Fruit fly (Drosophila melanogaster): ENCODE data around the gene CG11050.

CG11050 gene

dm6 chr2L:6612477-6613004 is 1.7 kb downstream of the CG11050 start (continued):
- TF ChIP-seq eve (GFP tag; optimal IDR thresholded peaks at IDR 0.05) (peak; percentile 43 to 100), D19B (GFP tag; optimal IDR thresholded peaks at IDR 0.05) (peak; percentile 99), Rx (GFP tag; IDR thresholded peaks at IDR 0.05) (peak; percentile 100), vvl (GFP tag; IDR thresholded peaks at IDR 0.05) (peak; percentile 100), Atf6 (GFP tag; IDR thresholded peaks at IDR 0.05) (peak; percentile 100), D19A (tag; optimal IDR thresholded peaks at IDR 0.05) (peak; percentile 99), dysf (GFP tag; IDR thresholded peaks at IDR 0.05) (peak; percentile 100), chif (GFP tag; optimal IDR thresholded peaks at IDR 0.05) (peak; percentile 100), CG10462 (GFP tag; optimal IDR thresholded peaks at IDR 0.05) (peak; percentile 100), CG43689 (GFP tag; IDR thresholded peaks at IDR 0.05) (peak; percentile 100), Tbp (GFP tag; optimal IDR thresholded peaks at IDR 0.05) (no peak), knrl (GFP tag; IDR thresholded peaks at IDR 0.05; ENCODE audit: partially characterized antibody) (peak; percentile 59; the same call in 2 of the 3 replicates), kni (GFP tag; optimal IDR thresholded peaks at IDR 0.05) (peak; percentile 100), CG8478 (optimal IDR thresholded peaks at IDR 0.05) (no peak), Spps (tag; optimal IDR thresholded peaks at IDR 0.05) (peak; percentile 100), H15 (GFP tag; IDR thresholded peaks at IDR 0.05) (peak; percentile 100), CG9437 (GFP tag; optimal IDR thresholded peaks at IDR 0.05) (peak; percentile 98), tna (GFP tag; IDR thresholded peaks at IDR 0.05; ENCODE audit: partially characterized antibody) (peak; percentile 42; the same call in 1 of the 2 replicates), yki (optimal IDR thresholded peaks at IDR 0.05) (no peak), gt (GFP tag; IDR thresholded peaks at IDR 0.05) (peak; percentile 100), NFAT (GFP tag; IDR thresholded peaks at IDR 0.05) (peak; percentile 100), Doc2 (GFP tag; IDR thresholded peaks at IDR 0.05) (peak; percentile 100), lilli (GFP tag; optimal IDR thresholded peaks at IDR 0.05) (peak; percentile 100), CG18262 (tag; optimal IDR thresholded peaks at IDR 0.05) (peak; percentile 100), CG33213 (GFP tag; optimal IDR thresholded peaks at IDR 0.05) (peak; percentile 100), hth (optimal IDR thresholded peaks at IDR 0.05) (no peak), B-H2 (GFP tag; optimal IDR thresholded peaks at IDR 0.05) (peak; percentile 100), Elba2 (GFP tag; optimal IDR thresholded peaks at IDR 0.05) (peak; percentile 95), CG12236 (GFP tag; optimal IDR thresholded peaks at IDR 0.05) (peak; percentile 100), jing (GFP tag; optimal IDR thresholded peaks at IDR 0.05) (peak; percentile 100), Myb (GFP tag; optimal IDR thresholded peaks at IDR 0.05) (peak; percentile 98), CG3995 (GFP tag; optimal IDR thresholded peaks at IDR 0.05) (peak; percentile 96), CG12104 (GFP tag; optimal IDR thresholded peaks at IDR 0.05) (peak; percentile 100), CG17385 (GFP tag; optimal IDR thresholded peaks at IDR 0.05) (peak; percentile 100), CG8924 (tag; optimal IDR thresholded peaks at IDR 0.05) (peak; percentile 100), emc (GFP tag; optimal IDR thresholded peaks at IDR 0.05) (peak; percentile 100), CG1603 (tag; optimal IDR thresholded peaks at IDR 0.05) (peak; percentile 100), CG8089 (GFP tag; optimal IDR thresholded peaks at IDR 0.05) (peak; percentile 100), vfl (GFP tag; optimal IDR thresholded peaks at IDR 0.05) (peak; percentile 100), nerfin-1 (tag; optimal IDR thresholded peaks at IDR 0.05) (peak; percentile 100), CG7987 (GFP tag; optimal IDR thresholded peaks at IDR 0.05) (peak; percentile 100), Dref (GFP tag; IDR thresholded peaks at IDR 0.05) (peak; percentile 63), crc (GFP tag; optimal IDR thresholded peaks at IDR 0.05) (peak; percentile 100), ranshi (GFP tag; IDR thresholded peaks at IDR 0.05) (peak; percentile 100), zfh1 (GFP tag; IDR thresholded peaks at IDR 0.05) (peak; percentile 100), Bdp1 (GFP tag; optimal IDR thresholded peaks at IDR 0.05) (peak; percentile 98), slou (GFP tag; optimal IDR thresholded peaks at IDR 0.05) (peak; percentile 100), CG14050 (GFP tag; IDR thresholded peaks at IDR 0.05) (peak; percentile 100), cg (GFP tag; optimal IDR thresholded peaks at IDR 0.05) (peak; percentile 48), stc (GFP tag; IDR thresholded peaks at IDR 0.05) (peak; percentile 100), eyg (GFP tag; optimal IDR thresholded peaks at IDR 0.05) (peak; percentile 100), croc (GFP tag; conservative IDR thresholded peaks at IDR 0.05) (peak; percentile 100), Dek (tag; optimal IDR thresholded peaks at IDR 0.05) (peak; percentile 100)

Data from whole organism, embryonic.